Worm (Caenorhabditis elegans) whole organism, mixed stage, embryonic: ENCODE results near the gene rpl-33.

Experiments used
- M03D4.4 ChIP-seq: sonication (generic microtip); optimal IDR thresholded peaks from 2 replicates; lab custom pipeline; 2017; ENCODE audit warnings: mild to moderate bottlenecking, missing genetic modification characterization, missing compliant biosample characterization
- bed-3 ChIP-seq: fragments of 200-800 bp; sonication (Bioruptor generic); optimal IDR thresholded peaks from 3 replicates; lab custom pipeline; 2018; ENCODE audit warnings: mild to moderate bottlenecking, missing genetic modification characterization, moderate library complexity, missing compliant biosample characterization
- blmp-1 ChIP-seq: fragments of 150-350 bp; optimal IDR thresholded peaks from 2 replicates; lab custom pipeline; 2014; ENCODE audit warnings: missing biosample characterization, missing genetic modification characterization
- ceh-39 ChIP-seq: fragments of 150-350 bp; optimal IDR thresholded peaks from 2 replicates; lab custom pipeline; 2014; ENCODE audit warnings: missing biosample characterization, missing genetic modification characterization
- ceh-83 ChIP-seq: fragments of 200-800 bp; sonication (Bioruptor generic); optimal IDR thresholded peaks from 2 replicates; lab custom pipeline; 2018; ENCODE audit warnings: mild to moderate bottlenecking, missing genetic modification characterization, missing compliant biosample characterization
- ces-1 ChIP-seq: fragments of 150-350 bp; optimal IDR thresholded peaks from 2 replicates; lab custom pipeline; 2014; ENCODE audit warnings: missing biosample characterization, missing genetic modification reagents, missing genetic modification characterization
- cnd-1 ChIP-seq: fragments of 200-800 bp; sonication (Bioruptor generic); optimal IDR thresholded peaks from 2 replicates; lab custom pipeline; 2018; ENCODE audit warnings: mild to moderate bottlenecking, missing genetic modification characterization, missing compliant biosample characterization
- elt-1 ChIP-seq: sonication (generic microtip); optimal IDR thresholded peaks from 2 replicates; lab custom pipeline; 2017; ENCODE audit warnings: missing genetic modification characterization, mild to moderate bottlenecking, missing compliant biosample characterization, antibody characterized with exemption, moderate library complexity, borderline replicate concordance; ENCODE audit not compliant: insufficient read depth
- elt-3 ChIP-seq: fragments of 150-350 bp; optimal IDR thresholded peaks from 2 replicates; lab custom pipeline; 2014; ENCODE audit warnings: missing biosample characterization, missing genetic modification characterization
- flh-1 ChIP-seq: fragments of 200-800 bp; sonication (Bioruptor generic); optimal IDR thresholded peaks from 2 replicates; lab custom pipeline; 2018; ENCODE audit warnings: mild to moderate bottlenecking, missing genetic modification characterization, moderate library complexity, missing compliant biosample characterization
- ham-2 ChIP-seq: fragments of 200-800 bp; sonication (Bioruptor generic); optimal IDR thresholded peaks from 2 replicates; lab custom pipeline; 2018; ENCODE audit warnings: mild to moderate bottlenecking, missing genetic modification characterization, missing compliant biosample characterization
- hlh-1 ChIP-seq: fragments of 150-350 bp; optimal IDR thresholded peaks from 2 replicates; lab custom pipeline; 2014; ENCODE audit warnings: missing biosample characterization, missing genetic modification reagents, missing genetic modification characterization
- lin-13 ChIP-seq: fragments of 150-350 bp; optimal IDR thresholded peaks from 2 replicates; lab custom pipeline; 2014; ENCODE audit warnings: missing biosample characterization, missing genetic modification characterization
- lin-32 ChIP-seq: fragments of 200-800 bp; sonication (Bioruptor generic); optimal IDR thresholded peaks from 2 replicates; lab custom pipeline; 2018; ENCODE audit warnings: mild to moderate bottlenecking, missing genetic modification characterization, missing compliant biosample characterization
- lsy-2 ChIP-seq: fragments of 150-350 bp; optimal IDR thresholded peaks from 2 replicates; lab custom pipeline; 2014; ENCODE audit warnings: missing biosample characterization, missing genetic modification characterization
- mab-5 ChIP-seq: fragments of 150-350 bp; optimal IDR thresholded peaks from 2 replicates; lab custom pipeline; 2014; ENCODE audit warnings: missing biosample characterization, missing genetic modification characterization
- mls-2 ChIP-seq: sonication (generic microtip); optimal IDR thresholded peaks from 2 replicates; lab custom pipeline; 2016; ENCODE audit warnings: mild to moderate bottlenecking, missing genetic modification characterization, moderate library complexity, missing compliant biosample characterization
- nhr-2 ChIP-seq: fragments of 150-350 bp; optimal IDR thresholded peaks from 2 replicates; lab custom pipeline; 2014; ENCODE audit warnings: missing biosample characterization, missing genetic modification characterization
- nhr-237 ChIP-seq: fragments of 150-350 bp; optimal IDR thresholded peaks from 2 replicates; lab custom pipeline; 2014; ENCODE audit warnings: missing biosample characterization, missing genetic modification characterization
- nhr-28 ChIP-seq: fragments of 150-350 bp; optimal IDR thresholded peaks from 2 replicates; lab custom pipeline; 2014; ENCODE audit warnings: missing biosample characterization, missing genetic modification characterization
- nhr-76 ChIP-seq: sonication (generic microtip); optimal IDR thresholded peaks from 2 replicates; lab custom pipeline; 2017; ENCODE audit warnings: missing biosample characterization, missing genetic modification characterization
- pha-4 ChIP-seq: fragments of 150-350 bp; optimal IDR thresholded peaks from 2 replicates; lab custom pipeline; 2018; ENCODE audit warnings: missing biosample characterization, missing genetic modification reagents, missing genetic modification characterization
- sem-2 ChIP-seq: fragments of 200-800 bp; sonication (Bioruptor generic); optimal IDR thresholded peaks from 2 replicates; lab custom pipeline; 2018; ENCODE audit warnings: mild to moderate bottlenecking, missing genetic modification characterization, missing compliant biosample characterization
- snpc-4 ChIP-seq: fragments of 150-350 bp; optimal IDR thresholded peaks from 2 replicates; lab custom pipeline; 2014; ENCODE audit warnings: missing biosample characterization, missing genetic modification characterization
- tbx-8 ChIP-seq: fragments of 200-800 bp; sonication (Bioruptor generic); optimal IDR thresholded peaks from 2 replicates; lab custom pipeline; 2018; ENCODE audit warnings: mild to moderate bottlenecking, missing genetic modification characterization, moderate library complexity, missing compliant biosample characterization
- unc-120 ChIP-seq: sonication (generic microtip); optimal IDR thresholded peaks from 2 replicates; lab custom pipeline; 2017; ENCODE audit warnings: missing genetic modification characterization, missing compliant biosample characterization; ENCODE audit not compliant: poor library complexity, severe bottlenecking
- unc-39 ChIP-seq: fragments of 150-350 bp; optimal IDR thresholded peaks from 2 replicates; lab custom pipeline; 2014; ENCODE audit warnings: missing biosample characterization, missing genetic modification characterization
- unc-62 ChIP-seq: fragments of 150-350 bp; optimal IDR thresholded peaks from 2 replicates; lab custom pipeline; 2014; ENCODE audit warnings: missing biosample characterization, missing genetic modification reagents, missing genetic modification characterization
- zip-8 ChIP-seq: fragments of 150-350 bp; optimal IDR thresholded peaks from 2 replicates; lab custom pipeline; 2014; ENCODE audit warnings: missing biosample characterization, missing genetic modification characterization
- ztf-11 ChIP-seq: fragments of 150-350 bp; optimal IDR thresholded peaks from 2 replicates; lab custom pipeline; 2014; ENCODE audit warnings: missing biosample characterization, missing genetic modification characterization

rpl-33 gene

DNA sequence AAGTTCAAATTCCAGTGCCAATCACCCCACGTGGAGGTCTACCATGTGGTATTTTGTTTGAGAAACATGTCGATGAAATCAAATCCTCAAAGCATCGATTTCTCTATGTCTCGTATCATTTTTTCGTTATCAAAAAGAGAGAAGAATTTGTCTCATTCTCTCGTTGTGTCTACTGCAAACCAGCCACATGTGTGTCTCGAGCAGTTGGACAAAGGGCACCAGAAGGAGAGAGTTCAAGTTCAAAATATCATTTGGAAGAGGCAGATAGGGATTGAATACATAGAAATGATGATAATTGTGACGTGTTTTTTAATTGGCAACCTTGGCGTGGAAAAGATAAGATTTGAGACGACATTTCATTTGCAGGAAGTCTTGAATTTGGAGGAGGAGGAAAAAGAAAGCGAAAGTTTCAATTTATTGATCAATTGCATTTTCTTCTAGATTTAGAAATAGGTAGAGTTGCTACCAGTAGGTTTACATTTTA, 46.0 kb upstream of the rpl-33 start:
- TF ChIP-seq unc-39 (tag; lab: Kevin White, UChicago): no peak
- TF ChIP-seq M03D4.4 (tag; lab: Kevin White, UChicago): no peak
- TF ChIP-seq nhr-76 (tag; lab: Kevin White, UChicago): no peak
- TF ChIP-seq blmp-1 (tag; lab: Kevin White, UChicago): peak; percentile 50
- TF ChIP-seq lin-32 (GFP tag; lab: Kevin White, UChicago): no peak
- TF ChIP-seq unc-62 (GFP tag; lab: Kevin White, UChicago): peak; percentile 8
- TF ChIP-seq mab-5: no peak
- no peak for TF ChIP-seq ham-2
- TF ChIP-seq nhr-2 (tag; lab: Kevin White, UChicago): no peak
- TF ChIP-seq hlh-1 (tag; lab: Kevin White, UChicago): peak; percentile 18
- TF ChIP-seq ceh-39 (tag; lab: Kevin White, UChicago): no peak
- TF ChIP-seq lin-13: no peak
- no peak for TF ChIP-seq ces-1 (GFP tag; lab: Kevin White, UChicago)
- no peak for TF ChIP-seq tbx-8 (GFP tag; lab: Kevin White, UChicago)
- TF ChIP-seq, all 35 proteins: peak for 3

ce11 chrII:7060202-7060601, 45.2 kb upstream of the rpl-33 start:
- no peak for TF ChIP-seq unc-62 (GFP tag; lab: Kevin White, UChicago)
- no peak for TF ChIP-seq nhr-28 (tag; lab: Kevin White, UChicago)
- no peak for TF ChIP-seq M03D4.4 (tag; lab: Kevin White, UChicago)
- no peak for TF ChIP-seq ceh-83 (GFP tag; lab: Kevin White, UChicago)
- TF ChIP-seq flh-1 (GFP tag; lab: Kevin White, UChicago): no peak
- no peak for TF ChIP-seq tbx-8 (GFP tag; lab: Kevin White, UChicago)
- no peak for TF ChIP-seq ceh-39 (tag; lab: Kevin White, UChicago)
- TF ChIP-seq nhr-2 (tag; lab: Kevin White, UChicago): no peak
- no peak for TF ChIP-seq lsy-2 (tag; lab: Kevin White, UChicago)
- no peak for TF ChIP-seq nhr-237 (tag; lab: Kevin White, UChicago)
- TF ChIP-seq, all 35 proteins: peak for 0

- no peak for TF ChIP-seq elt-1
- no peak for TF ChIP-seq sem-2
- TF ChIP-seq snpc-4 (tag; lab: Kevin White, UChicago): no peak
- no peak for TF ChIP-seq ces-1 (GFP tag; lab: Kevin White, UChicago)
- TF ChIP-seq M03D4.4 (tag; lab: Kevin White, UChicago): no peak
- TF ChIP-seq mls-2: no peak
- TF ChIP-seq unc-120: no peak
- no peak for TF ChIP-seq elt-3 (tag; lab: Kevin White, UChicago)
- TF ChIP-seq unc-39 (tag; lab: Kevin White, UChicago): no peak
- no peak for TF ChIP-seq pha-4 (tag; lab: Kevin White, UChicago)
- TF ChIP-seq zip-8 (tag; lab: Kevin White, UChicago): no peak
- TF ChIP-seq tbx-8 (GFP tag; lab: Kevin White, UChicago): no peak
- no peak for TF ChIP-seq lin-32 (GFP tag; lab: Kevin White, UChicago)
These were observed 44.6 kb upstream of the rpl-33 start for ce11 chrII:7060791-7061190.

DNA sequence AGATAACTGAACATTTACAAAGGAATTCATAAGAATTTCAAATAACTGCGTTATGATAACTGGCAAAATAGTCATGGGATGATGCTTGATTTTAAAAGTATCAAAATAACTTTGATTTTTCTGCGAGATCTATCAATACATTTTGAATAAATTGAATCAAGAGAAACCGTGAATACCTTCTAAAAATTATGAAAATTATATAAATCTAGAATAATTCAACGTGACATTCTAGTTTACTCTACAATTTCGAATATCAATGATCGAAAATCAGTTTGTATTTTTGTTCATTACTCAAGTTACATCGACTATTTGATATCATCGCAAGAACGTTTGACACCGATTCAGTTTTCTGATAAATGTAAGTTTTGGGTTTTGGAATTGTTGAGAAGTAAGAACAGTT, 43.6 kb upstream of the rpl-33 start, which contains the start of gene acs-6:
acs-6 (plus strand) TSS at position 301 of the 400 bp plus-strand sequence.
- TF ChIP-seq ceh-83 (GFP tag; lab: Kevin White, UChicago) (no peak), hlh-1 (tag; lab: Kevin White, UChicago) (no peak), sem-2 (no peak), ztf-11 (tag; lab: Kevin White, UChicago) (no peak)

DNA sequence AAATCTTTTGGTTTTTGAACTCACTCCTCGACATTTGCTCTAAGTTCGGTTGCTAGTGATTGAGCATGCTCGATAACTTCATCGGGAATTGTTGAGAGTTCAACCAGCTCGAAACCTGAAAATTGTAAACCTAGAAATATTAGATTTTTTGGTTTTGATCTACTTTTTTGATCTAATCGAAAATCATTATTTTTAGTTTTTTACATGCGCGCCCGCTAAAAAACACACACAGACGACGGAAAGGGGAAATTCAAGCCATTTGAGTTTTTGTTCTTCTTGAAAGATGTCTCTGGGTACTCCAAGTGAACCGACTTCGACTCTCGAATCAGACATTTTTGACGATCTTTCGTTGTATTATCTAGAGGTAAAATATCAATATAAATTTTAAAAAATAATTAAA, 40.0 kb upstream of the rpl-33 start, which contains the start of gene nos-2:
nos-2 (plus strand) TSS at position 228 of the 400 bp plus-strand sequence.
- TF ChIP-seq ztf-11 (tag; lab: Kevin White, UChicago): no peak
- TF ChIP-seq sem-2: no peak
- TF ChIP-seq elt-3 (tag; lab: Kevin White, UChicago): no peak
- TF ChIP-seq ces-1 (GFP tag; lab: Kevin White, UChicago): no peak
- no peak for TF ChIP-seq nhr-237 (tag; lab: Kevin White, UChicago)
- no peak for TF ChIP-seq ceh-83 (GFP tag; lab: Kevin White, UChicago)

DNA sequence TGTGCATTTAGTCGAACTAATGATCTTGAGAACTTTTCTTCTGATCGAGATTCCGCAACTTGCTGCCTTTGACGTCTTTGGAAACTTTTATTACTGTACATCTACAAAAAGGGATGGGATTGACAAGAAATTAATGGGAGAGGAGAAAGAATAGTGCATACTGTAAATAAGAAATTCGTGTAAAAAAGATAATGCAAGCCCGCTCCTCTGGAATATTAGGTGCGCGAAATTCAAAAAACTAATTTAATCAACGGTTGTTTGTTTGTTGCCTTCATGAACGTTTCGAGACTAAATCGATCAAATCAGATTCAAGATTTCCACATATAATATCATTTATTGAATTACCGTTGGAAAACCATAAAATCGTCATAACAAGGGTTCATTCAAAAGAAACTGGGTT, 35.5 kb upstream of the rpl-33 start, which contains the start of gene him-14:
him-14 (minus strand) TSS at position 101 of the 400 bp plus-strand sequence.
- TF ChIP-seq hlh-1 (tag; lab: Kevin White, UChicago): no peak
- TF ChIP-seq pha-4 (tag; lab: Kevin White, UChicago): no peak
- TF ChIP-seq nhr-2 (tag; lab: Kevin White, UChicago): no peak
- TF ChIP-seq lsy-2 (tag; lab: Kevin White, UChicago): no peak
- TF ChIP-seq lin-32 (GFP tag; lab: Kevin White, UChicago): no peak
- TF ChIP-seq ces-1 (GFP tag; lab: Kevin White, UChicago): no peak
- TF ChIP-seq flh-1 (GFP tag; lab: Kevin White, UChicago): no peak
- TF ChIP-seq snpc-4 (tag; lab: Kevin White, UChicago): no peak
- TF ChIP-seq bed-3 (GFP tag; lab: Kevin White, UChicago): no peak
- TF ChIP-seq nhr-28 (tag; lab: Kevin White, UChicago): no peak
- TF ChIP-seq mab-5: no peak
- TF ChIP-seq unc-120: no peak
- TF ChIP-seq nhr-237 (tag; lab: Kevin White, UChicago): no peak
- no peak for TF ChIP-seq ceh-83 (GFP tag; lab: Kevin White, UChicago)
- TF ChIP-seq cnd-1 (tag; lab: Kevin White, UChicago): no peak
- no peak for TF ChIP-seq unc-39 (tag; lab: Kevin White, UChicago)
- no peak for TF ChIP-seq ham-2
